Worm (Caenorhabditis elegans) whole organism, L4/young adult: ENCODE results near the gene mfsd-12.

Experiments
- W03F9.2 ChIP-seq: fragments of 150-350 bp; optimal IDR thresholded peaks from 2 replicates; lab custom pipeline; 2014; ENCODE audit warnings: missing biosample characterization, missing genetic modification characterization
- dao-5 ChIP-seq: sonication (generic microtip); optimal IDR thresholded peaks from 2 replicates; lab custom pipeline; 2016; ENCODE audit warnings: missing genotype, missing genetic modification characterization, moderate library complexity, missing compliant biosample characterization
- him-1 ChIP-seq: sonication (generic microtip); optimal IDR thresholded peaks from 2 replicates; lab custom pipeline; 2016; ENCODE audit warnings: missing genotype, missing genetic modification reagents, missing genetic modification characterization, missing compliant biosample characterization

Gene mfsd-12

DNA sequence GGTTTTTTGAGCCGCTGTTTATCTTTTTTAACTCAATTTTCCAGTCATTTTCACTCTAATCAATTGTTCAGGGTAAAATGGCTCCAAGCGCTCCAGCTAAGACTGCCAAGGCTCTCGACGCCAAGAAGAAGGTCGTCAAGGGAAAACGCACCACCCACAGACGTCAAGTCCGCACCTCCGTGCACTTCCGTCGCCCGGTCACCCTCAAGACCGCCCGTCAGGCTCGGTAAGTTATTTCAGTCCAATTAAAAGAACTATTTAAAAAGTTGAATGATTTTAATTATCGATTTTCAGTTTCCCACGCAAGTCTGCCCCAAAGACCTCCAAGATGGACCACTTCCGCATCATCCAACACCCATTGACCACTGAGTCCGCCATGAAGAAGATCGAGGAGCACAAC, 47.2 kb downstream of the mfsd-12 start, which contains the start of gene rpl-25.1:
Gene rpl-25.1 (plus strand): TSS at position 72 of the 400 bp plus-strand sequence.
- TF ChIP-seq him-1 (no peak), W03F9.2 (no peak), dao-5 (tag; lab: Kevin White, UChicago) (no peak)

DNA sequence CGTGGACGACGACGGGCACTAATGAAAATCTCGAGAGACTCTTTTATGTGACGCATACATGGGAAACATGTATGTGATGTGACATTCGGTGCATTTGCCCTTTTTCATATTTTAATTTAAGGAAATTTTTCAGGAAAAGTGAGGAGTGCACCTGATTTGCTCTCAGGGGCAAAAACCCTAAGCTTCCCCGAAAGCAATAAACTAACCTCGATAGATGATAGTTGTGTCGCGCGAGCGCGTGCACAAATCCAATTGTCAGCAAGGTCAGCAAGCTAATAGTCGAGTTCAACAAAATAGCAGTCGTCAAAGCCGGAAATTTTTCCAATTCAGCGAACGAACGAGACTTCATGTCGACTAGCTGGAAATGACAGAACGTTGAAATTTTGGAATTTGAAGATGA, 50.2 kb downstream of the mfsd-12 start:
- TF ChIP-seq him-1, result no peak
- TF ChIP-seq W03F9.2, result no peak
- no peak for TF ChIP-seq dao-5 (tag; lab: Kevin White, UChicago)

DNA sequence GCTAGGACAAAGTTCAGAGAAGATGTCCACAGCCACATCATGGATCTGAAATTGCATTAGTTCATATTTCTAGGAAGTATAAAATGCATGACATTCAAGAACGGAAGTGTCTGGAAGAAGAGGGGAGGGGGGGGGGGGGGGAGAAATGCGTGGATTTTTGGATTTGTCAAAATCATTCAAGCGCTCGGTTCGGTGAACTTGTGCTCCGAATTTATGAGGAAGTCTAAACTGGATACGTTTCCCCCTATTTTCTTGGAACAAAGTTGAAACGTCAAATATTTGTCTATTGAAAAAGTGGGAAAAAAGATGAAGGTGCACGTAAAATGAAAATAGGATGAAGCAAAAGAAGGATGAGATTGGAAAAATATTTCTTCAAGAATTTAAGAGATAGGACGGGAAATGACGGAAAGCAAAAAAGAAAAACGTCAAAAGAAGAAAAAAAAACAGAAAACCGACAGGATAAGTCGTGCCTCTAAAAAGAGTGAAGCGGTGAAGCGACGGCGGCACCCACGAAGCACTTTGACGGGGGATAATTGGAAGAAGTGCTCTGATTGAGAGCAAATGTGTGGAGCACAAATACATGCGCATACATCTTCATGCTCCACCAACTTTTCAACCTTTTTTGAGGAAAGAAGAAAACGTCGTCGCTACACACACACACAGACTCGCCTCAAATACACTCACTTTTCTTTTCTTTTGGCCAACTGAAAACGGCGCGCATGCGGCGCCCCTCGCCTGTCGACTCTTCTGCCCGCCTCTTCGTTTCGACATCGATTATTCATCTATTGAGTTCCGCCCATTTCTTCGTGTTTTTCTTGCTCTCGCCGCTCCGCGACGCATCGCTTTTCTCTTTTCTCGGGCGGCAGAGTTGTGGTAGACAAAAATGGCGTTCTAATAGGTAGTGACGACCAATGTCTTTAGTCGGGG, 53.0 kb downstream of the mfsd-12 start, which contains the start of gene F55D10.4:
Gene F55D10.4 (minus strand): TSS at position 51 of the 927 bp plus-strand sequence.
- TF ChIP-seq him-1 (peak; percentile 49), W03F9.2 (no peak), dao-5 (tag; lab: Kevin White, UChicago) (no peak)
